Worm (Caenorhabditis elegans): ENCODE data around the gene cyp-33C3.

The cyp-33C3 gene

ce11 chrV:2230912-2231311 lies 11.7 kb upstream of the cyp-33C3 start, which contains the start of gene nhr-134:
nhr-134 (plus strand) TSS chrV:2231223.
- no peak for TF ChIP-seq elt-3 (tag; optimal IDR thresholded peaks at IDR 0.05)
- no peak for TF ChIP-seq unc-62 (GFP tag; optimal IDR thresholded peaks at IDR 0.05)
- TF ChIP-seq lin-32 (GFP tag; optimal IDR thresholded peaks at IDR 0.05) = no peak
- TF ChIP-seq snpc-4 (tag; optimal IDR thresholded peaks at IDR 0.05) = no peak
- no peak for TF ChIP-seq unc-120 (tag; optimal IDR thresholded peaks at IDR 0.05; ENCODE audit: poor library complexity, severe bottlenecking)
- TF ChIP-seq sptf-1 (tag; optimal IDR thresholded peaks at IDR 0.05) = no peak
- no peak for TF ChIP-seq ceh-83 (GFP tag; optimal IDR thresholded peaks at IDR 0.05)
- no peak for TF ChIP-seq ces-1 (GFP tag; optimal IDR thresholded peaks at IDR 0.05)
- TF ChIP-seq ham-2 (GFP tag; optimal IDR thresholded peaks at IDR 0.05) = no peak
- TF ChIP-seq M03D4.4 (tag; optimal IDR thresholded peaks at IDR 0.05) = no peak
- no peak for TF ChIP-seq nhr-76 (tag; optimal IDR thresholded peaks at IDR 0.05)
- no peak for TF ChIP-seq lsy-2 (tag; optimal IDR thresholded peaks at IDR 0.05)
- TF ChIP-seq blmp-1 (tag; optimal IDR thresholded peaks at IDR 0.05) = no peak
- TF ChIP-seq ceh-43 (GFP tag; optimal IDR thresholded peaks at IDR 0.05) = no peak
- TF ChIP-seq ztf-11 (tag; optimal IDR thresholded peaks at IDR 0.05) = no peak
- TF ChIP-seq mab-5 (tag; optimal IDR thresholded peaks at IDR 0.05) = no peak
- no peak for TF ChIP-seq tbx-8 (GFP tag; optimal IDR thresholded peaks at IDR 0.05)
- TF ChIP-seq ceh-39 (tag; optimal IDR thresholded peaks at IDR 0.05) = no peak
- no peak for TF ChIP-seq cnd-1 (tag; optimal IDR thresholded peaks at IDR 0.05)

ce11 chrV:2233177-2233576 lies 9.4 kb upstream of the cyp-33C3 start, which contains the start of gene nhr-96:
nhr-96 (plus strand) TSS chrV:2233477.
- TF ChIP-seq ceh-43 (GFP tag; optimal IDR thresholded peaks at IDR 0.05) (no peak), nhr-12 (tag; optimal IDR thresholded peaks at IDR 0.05) (no peak), unc-39 (tag; optimal IDR thresholded peaks at IDR 0.05) (no peak), unc-120 (tag; optimal IDR thresholded peaks at IDR 0.05; ENCODE audit: poor library complexity, severe bottlenecking) (no peak), sem-2 (GFP tag; optimal IDR thresholded peaks at IDR 0.05) (no peak), ceh-83 (GFP tag; optimal IDR thresholded peaks at IDR 0.05) (no peak), unc-62 (GFP tag; optimal IDR thresholded peaks at IDR 0.05) (no peak), mls-2 (tag; optimal IDR thresholded peaks at IDR 0.05) (no peak)

ce11 chrV:2235848-2236247 lies 6.7 kb upstream of the cyp-33C3 start, which contains the start of gene cyp-33C4:
cyp-33C4 (plus strand) TSS chrV:2236140.
- TF ChIP-seq mep-1 (tag; optimal IDR thresholded peaks at IDR 0.05) (no peak), sptf-1 (tag; optimal IDR thresholded peaks at IDR 0.05) (no peak), mab-5 (tag; optimal IDR thresholded peaks at IDR 0.05) (no peak), zip-8 (tag; optimal IDR thresholded peaks at IDR 0.05) (no peak), ces-1 (GFP tag; optimal IDR thresholded peaks at IDR 0.05) (no peak), unc-39 (tag; optimal IDR thresholded peaks at IDR 0.05) (no peak), lin-13 (tag; optimal IDR thresholded peaks at IDR 0.05) (no peak), nhr-237 (tag; optimal IDR thresholded peaks at IDR 0.05) (no peak), mls-2 (tag; optimal IDR thresholded peaks at IDR 0.05) (no peak), nhr-28 (tag; optimal IDR thresholded peaks at IDR 0.05) (no peak)

ce11 chrV:2238012-2238411 lies 4.6 kb upstream of the cyp-33C3 start:
- TF ChIP-seq ces-1 (GFP tag; optimal IDR thresholded peaks at IDR 0.05) (no peak), hlh-1 (tag; optimal IDR thresholded peaks at IDR 0.05) (no peak), unc-62 (GFP tag; optimal IDR thresholded peaks at IDR 0.05) (no peak), sem-2 (GFP tag; optimal IDR thresholded peaks at IDR 0.05) (no peak), ztf-11 (tag; optimal IDR thresholded peaks at IDR 0.05) (no peak), elt-3 (tag; optimal IDR thresholded peaks at IDR 0.05) (no peak), nhr-237 (tag; optimal IDR thresholded peaks at IDR 0.05) (no peak), flh-1 (GFP tag; optimal IDR thresholded peaks at IDR 0.05) (no peak), lsy-2 (tag; optimal IDR thresholded peaks at IDR 0.05) (no peak), zip-8 (tag; optimal IDR thresholded peaks at IDR 0.05) (no peak), mls-2 (tag; optimal IDR thresholded peaks at IDR 0.05) (no peak)

- TF ChIP-seq nhr-28 (tag; optimal IDR thresholded peaks at IDR 0.05) (no peak), flh-1 (GFP tag; optimal IDR thresholded peaks at IDR 0.05) (no peak), M03D4.4 (tag; optimal IDR thresholded peaks at IDR 0.05) (no peak), ces-1 (GFP tag; optimal IDR thresholded peaks at IDR 0.05) (no peak), snpc-4 (tag; optimal IDR thresholded peaks at IDR 0.05) (no peak), ztf-11 (tag; optimal IDR thresholded peaks at IDR 0.05) (no peak), mab-5 (tag; optimal IDR thresholded peaks at IDR 0.05) (no peak), unc-62 (GFP tag; optimal IDR thresholded peaks at IDR 0.05) (no peak), nhr-237 (tag; optimal IDR thresholded peaks at IDR 0.05) (no peak), bed-3 (GFP tag; optimal IDR thresholded peaks at IDR 0.05) (no peak), nhr-12 (tag; optimal IDR thresholded peaks at IDR 0.05) (no peak), lsy-2 (tag; optimal IDR thresholded peaks at IDR 0.05) (no peak), zip-8 (tag; optimal IDR thresholded peaks at IDR 0.05) (no peak), hlh-1 (tag; optimal IDR thresholded peaks at IDR 0.05) (no peak), ceh-43 (GFP tag; optimal IDR thresholded peaks at IDR 0.05) (no peak), ham-2 (GFP tag; optimal IDR thresholded peaks at IDR 0.05) (no peak), elt-3 (tag; optimal IDR thresholded peaks at IDR 0.05) (no peak)
These were observed 2.2 kb downstream of the cyp-33C3 start, which contains the start of gene cyp-33C5 for ce11 chrV:2244751-2245150. cyp-33C5 (plus strand) TSS chrV:2245004.

Measured in whole organism, mixed stage, embryonic.